Worm (Caenorhabditis elegans): Measurements from ENCODE around the gene zig-5.

- TF ChIP-seq tbx-2 (tag; optimal IDR thresholded peaks at IDR 0.05) = peak; percentile 9
- no peak for TF ChIP-seq ceh-2 (tag; optimal IDR thresholded peaks at IDR 0.05)
- no peak for TF ChIP-seq pha-2 (tag; optimal IDR thresholded peaks at IDR 0.05)
- TF ChIP-seq dmd-4 (tag; optimal IDR thresholded peaks at IDR 0.05; ENCODE audit: borderline replicate concordance) = no peak
- TF ChIP-seq nhr-232 (tag; optimal IDR thresholded peaks at IDR 0.05) = no peak
- no peak for TF ChIP-seq ama-1 (optimal IDR thresholded peaks at IDR 0.05)
- TF ChIP-seq pha-4 (tag; optimal IDR thresholded peaks at IDR 0.05) = no peak
- TF ChIP-seq hlh-30 (tag; optimal IDR thresholded peaks at IDR 0.05; ENCODE audit: insufficient read depth) = no peak
- no peak for TF ChIP-seq hlh-6 (tag; optimal IDR thresholded peaks at IDR 0.05)
- TF ChIP-seq F13H6.1 (tag; optimal IDR thresholded peaks at IDR 0.05) = no peak
- no peak for TF ChIP-seq nfya-1 (tag; optimal IDR thresholded peaks at IDR 0.05)
- TF ChIP-seq Y22D7AL.16 (tag; optimal IDR thresholded peaks at IDR 0.05) = no peak
Measured at ce11 chrIII:10906325-10906724, 47.0 kb downstream of the zig-5 start.

Measured in whole organism, late embryonic.